Worm (Caenorhabditis elegans): ENCODE results near the gene scl-21.

scl-21 gene

DNA sequence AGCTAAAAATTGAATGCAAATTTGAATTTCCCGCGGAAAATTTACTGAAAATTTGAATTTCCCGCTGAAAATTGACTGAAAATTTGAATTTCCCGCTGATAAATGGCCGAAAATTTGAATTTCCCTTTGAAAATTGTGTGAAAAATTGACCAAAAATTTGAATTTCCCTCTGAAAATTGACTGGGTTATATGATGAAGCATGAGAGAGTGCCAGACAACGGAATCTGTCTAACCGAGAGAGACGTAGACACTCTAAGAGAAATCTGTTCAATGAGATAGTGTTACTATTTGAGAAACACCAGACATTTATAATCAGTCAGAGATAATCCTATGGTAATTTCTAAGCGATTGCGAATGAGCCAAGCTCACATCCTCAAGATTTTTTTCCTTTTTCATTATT, 18.2 kb downstream of the scl-21 start:
- no peak for TF ChIP-seq ztf-4 (tag; optimal IDR thresholded peaks at IDR 0.05)
- TF ChIP-seq aly-2 (tag; optimal IDR thresholded peaks at IDR 0.05) = no peak
- no peak for TF ChIP-seq crh-2 (tag; optimal IDR thresholded peaks at IDR 0.05)
- TF ChIP-seq blmp-1 (tag; optimal IDR thresholded peaks at IDR 0.05; ENCODE audit: insufficient read depth) = no peak
- no peak for TF ChIP-seq C34F6.9 (tag; optimal IDR thresholded peaks at IDR 0.05)
- no peak for TF ChIP-seq ama-1 (optimal IDR thresholded peaks at IDR 0.05)
- TF ChIP-seq sma-9 (GFP tag; optimal IDR thresholded peaks at IDR 0.05) = no peak
- no peak for TF ChIP-seq sma-9 (tag; optimal IDR thresholded peaks at IDR 0.05)

DNA sequence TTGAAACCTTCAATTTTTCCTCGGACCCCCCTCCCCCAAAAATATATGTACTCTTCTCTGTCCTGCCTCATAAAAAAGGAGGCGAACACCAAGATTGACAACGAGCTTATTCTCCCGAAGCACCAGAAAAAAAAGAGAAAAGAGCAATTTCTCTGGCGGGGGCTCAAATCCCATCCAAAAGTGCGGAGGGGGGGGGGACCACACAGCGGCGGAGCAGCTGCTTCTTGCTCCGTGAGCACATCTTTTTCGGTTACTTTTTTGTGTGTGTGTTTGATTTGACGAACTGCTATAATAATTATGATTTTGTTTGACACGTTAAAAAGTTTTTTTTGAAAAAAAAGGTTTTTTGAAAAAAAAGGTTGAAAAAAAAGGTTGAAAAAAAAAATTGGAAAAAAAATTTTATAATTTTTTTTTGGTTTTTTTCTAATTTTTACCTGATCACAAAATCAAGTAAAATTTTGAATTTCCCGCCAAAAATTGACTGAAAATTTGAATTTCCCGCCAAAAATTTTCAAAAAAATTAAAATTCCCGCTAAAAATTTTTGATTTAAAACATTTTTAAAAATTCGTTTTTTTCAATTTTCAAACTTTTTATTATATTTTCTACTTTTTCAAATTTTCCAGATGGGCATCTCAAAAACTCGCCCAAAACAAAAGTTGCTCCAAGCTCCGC, 21.5 kb downstream of the scl-21 start, which contains the start of gene Y43F8B.10:
Gene Y43F8B.10, plus strand, starts transcription at position 623 of the 673 bp plus-strand sequence.
- TF ChIP-seq nhr-21 (tag; optimal IDR thresholded peaks at IDR 0.05) (no peak), snpc-4 (tag; optimal IDR thresholded peaks at IDR 0.05) (no peak), ceh-82 (tag; optimal IDR thresholded peaks at IDR 0.05) (no peak), ceh-16 (tag; optimal IDR thresholded peaks at IDR 0.05) (no peak), Y55F3AM.14 (GFP tag; optimal IDR thresholded peaks at IDR 0.05) (no peak), ztf-4 (tag; optimal IDR thresholded peaks at IDR 0.05) (no peak), sem-4 (tag; optimal IDR thresholded peaks at IDR 0.05) (no peak), nhr-237 (tag; optimal IDR thresholded peaks at IDR 0.05) (no peak), egl-27 (tag; optimal IDR thresholded peaks at IDR 0.05) (no peak), nhr-25 (tag; optimal IDR thresholded peaks at IDR 0.05) (no peak), ztf-1 (GFP tag; conservative IDR thresholded peaks at IDR 0.05) (no peak), ZK546.5 (tag; optimal IDR thresholded peaks at IDR 0.05) (no peak), unc-39 (tag; optimal IDR thresholded peaks at IDR 0.05) (no peak)

- TF ChIP-seq nhr-10 (tag; optimal IDR thresholded peaks at IDR 0.05) (no peak), unc-62 (GFP tag; optimal IDR thresholded peaks at IDR 0.05) (no peak), lsy-2 (tag; optimal IDR thresholded peaks at IDR 0.05) (no peak), nhr-6 (tag; optimal IDR thresholded peaks at IDR 0.05) (no peak), blmp-1 (tag; optimal IDR thresholded peaks at IDR 0.05; ENCODE audit: insufficient read depth) (no peak), aly-2 (tag; optimal IDR thresholded peaks at IDR 0.05) (no peak), fos-1 (tag; optimal IDR thresholded peaks at IDR 0.05) (no peak), mab-5 (tag; optimal IDR thresholded peaks at IDR 0.05) (no peak), unc-55 (GFP tag; optimal IDR thresholded peaks at IDR 0.05) (no peak), skn-1 (tag; optimal IDR thresholded peaks at IDR 0.05) (no peak), nhr-77 (tag; optimal IDR thresholded peaks at IDR 0.05) (no peak), elt-1 (tag; optimal IDR thresholded peaks at IDR 0.05) (no peak), ztf-1 (GFP tag; conservative IDR thresholded peaks at IDR 0.05) (no peak), snpc-4 (tag; optimal IDR thresholded peaks at IDR 0.05) (no peak), nhr-237 (tag; optimal IDR thresholded peaks at IDR 0.05) (no peak), zag-1 (tag; optimal IDR thresholded peaks at IDR 0.05) (no peak), mdl-1 (tag; optimal IDR thresholded peaks at IDR 0.05) (no peak), gmeb-1 (tag; optimal IDR thresholded peaks at IDR 0.05) (no peak), unc-39 (tag; optimal IDR thresholded peaks at IDR 0.05) (no peak), nhr-25 (tag; optimal IDR thresholded peaks at IDR 0.05) (no peak)
Observed at ce11 chrV:19470385-19470784, 25.1 kb downstream of the scl-21 start, which contains the start of gene Y43F8B.11. Y43F8B.11 (plus strand) TSS chrV:19470685.

ce11 chrV:19468083-19468482, 27.4 kb downstream of the scl-21 start, which contains the start of gene Y43F8B.12:
Y43F8B.12 (plus strand) TSS chrV:19468383.
- TF ChIP-seq snpc-4 (tag; optimal IDR thresholded peaks at IDR 0.05) = no peak
- no peak for TF ChIP-seq lin-39 (tag; optimal IDR thresholded peaks at IDR 0.05)
- no peak for TF ChIP-seq F13H6.1 (tag; optimal IDR thresholded peaks at IDR 0.05)
- TF ChIP-seq ZK546.5 (tag; optimal IDR thresholded peaks at IDR 0.05) = no peak
- no peak for TF ChIP-seq nhr-237 (tag; optimal IDR thresholded peaks at IDR 0.05)
- TF ChIP-seq nhr-10 (tag; optimal IDR thresholded peaks at IDR 0.05) = no peak
- no peak for TF ChIP-seq Y55F3AM.14 (GFP tag; optimal IDR thresholded peaks at IDR 0.05)
- TF ChIP-seq lsy-2 (tag; optimal IDR thresholded peaks at IDR 0.05) = no peak
- no peak for TF ChIP-seq nhr-23 (tag; optimal IDR thresholded peaks at IDR 0.05)
- TF ChIP-seq R02D3.7 (tag; optimal IDR thresholded peaks at IDR 0.05) = no peak
- no peak for TF ChIP-seq nhr-77 (tag; optimal IDR thresholded peaks at IDR 0.05)
- no peak for TF ChIP-seq elt-1 (tag; optimal IDR thresholded peaks at IDR 0.05)
- no peak for TF ChIP-seq blmp-1 (tag; optimal IDR thresholded peaks at IDR 0.05; ENCODE audit: insufficient read depth)
- TF ChIP-seq ztf-4 (tag; optimal IDR thresholded peaks at IDR 0.05) = no peak

Measured in whole organism, L2 larva.